Fruit fly (Drosophila melanogaster) whole organism, prepupa: ENCODE measurements around the gene CG12355.

Source experiments
- Blimp-1 ChIP-seq: fragments of 200-800 bp; sonication (Bioruptor generic); optimal IDR thresholded peaks from 3 replicates; lab custom pipeline; 2017; ENCODE audit warnings: missing biosample characterization, missing genetic modification characterization, mild to moderate bottlenecking, moderate library complexity, missing genetic modification reagents
- CG10631 ChIP-seq: fragments of 200-800 bp; sonication (Bioruptor generic); optimal IDR thresholded peaks from 2 replicates; lab custom pipeline; 2016; ENCODE audit warnings: missing biosample characterization, missing genetic modification characterization
- CG10669 ChIP-seq: fragments of 200-800 bp; sonication (Bioruptor generic); optimal IDR thresholded peaks from 3 replicates; lab custom pipeline; 2018; ENCODE audit warnings: missing biosample characterization, mild to moderate bottlenecking, missing genetic modification characterization, moderate library complexity
- CG11294 ChIP-seq: fragments of 200-800 bp; sonication (Bioruptor generic); IDR thresholded peaks from 2 replicates; pipeline ENCODE4 v1.3.6; 2022; ENCODE audit warnings: missing biosample characterization, missing genetic modification characterization
- CG11762 ChIP-seq: fragments of 200-800 bp; sonication (Bioruptor generic); optimal IDR thresholded peaks from 3 replicates; lab custom pipeline; 2016; ENCODE audit warnings: missing biosample characterization, missing genetic modification characterization; ENCODE audit not compliant: insufficient read depth
- CG15336 ChIP-seq: fragments of 200-800 bp; sonication (Bioruptor generic); IDR thresholded peaks from 2 replicates; pipeline ENCODE4 v1.3.6; 2022; ENCODE audit warnings: missing biosample characterization, missing genetic modification characterization
- CG3032 ChIP-seq: fragments of 200-800 bp; optimal IDR thresholded peaks from 2 replicates; lab custom pipeline; 2019; ENCODE audit warnings: missing biosample characterization, mild to moderate bottlenecking, missing genetic modification characterization, moderate library complexity
- CG31627 ChIP-seq: fragments of 200-800 bp; sonication (Bioruptor generic); optimal IDR thresholded peaks from 3 replicates; lab custom pipeline; 2016; ENCODE audit warnings: missing biosample characterization, missing genetic modification characterization
- CG3919 ChIP-seq: fragments of 200-800 bp; sonication (Bioruptor generic); optimal IDR thresholded peaks from 3 replicates; lab custom pipeline; 2016; ENCODE audit warnings: missing biosample characterization, missing genetic modification characterization
- CG4318 ChIP-seq: fragments of 200-800 bp; sonication (Bioruptor generic); optimal IDR thresholded peaks from 3 replicates; lab custom pipeline; 2017; ENCODE audit warnings: missing biosample characterization, mild to moderate bottlenecking, missing genetic modification characterization
- CG6276 ChIP-seq: fragments of 200-800 bp; sonication (Bioruptor generic); optimal IDR thresholded peaks from 2 replicates; lab custom pipeline; 2017; ENCODE audit warnings: missing biosample characterization, mild to moderate bottlenecking, missing genetic modification characterization
- CG6792 ChIP-seq: fragments of 200-800 bp; sonication (Bioruptor generic); optimal IDR thresholded peaks from 3 replicates; lab custom pipeline; 2016; ENCODE audit warnings: missing biosample characterization, missing genetic modification characterization
- CG6854 ChIP-seq: fragments of 200-800 bp; sonication (Bioruptor generic); optimal IDR thresholded peaks from 2 replicates; lab custom pipeline; 2017; ENCODE audit warnings: missing biosample characterization, mild to moderate bottlenecking, missing genetic modification characterization
- CG8119 ChIP-seq: fragments of 200-800 bp; sonication (Bioruptor generic); IDR thresholded peaks from 3 replicates; pipeline ENCODE4 v1.3.6; 2022; ENCODE audit warnings: missing biosample characterization, missing genetic modification characterization
- CG8319 ChIP-seq: fragments of 200-800 bp; sonication (Bioruptor generic); optimal IDR thresholded peaks from 3 replicates; lab custom pipeline; 2016; ENCODE audit warnings: missing biosample characterization, missing genetic modification characterization
- CG8632 ChIP-seq: fragments of 200-800 bp; sonication (Bioruptor generic); optimal IDR thresholded peaks from 3 replicates; lab custom pipeline; 2016; ENCODE audit warnings: missing biosample characterization, missing genetic modification characterization
- CG9139 ChIP-seq: fragments of 200-800 bp; sonication (Bioruptor generic); optimal IDR thresholded peaks from 3 replicates; lab custom pipeline; 2017; ENCODE audit warnings: missing biosample characterization, mild to moderate bottlenecking, missing genetic modification characterization
- Eip78C ChIP-seq: fragments of 200-800 bp; sonication (Bioruptor generic); peaks from one replicate; lab custom pipeline; 2016; ENCODE audit warnings: missing biosample characterization, missing genetic modification characterization
- Ets96B ChIP-seq: fragments of 200-800 bp; optimal IDR thresholded peaks from 2 replicates; lab custom pipeline; 2019; ENCODE audit warnings: missing biosample characterization, mild to moderate bottlenecking, missing genetic modification characterization, moderate library complexity
- Gug ChIP-seq: fragments of 200-800 bp; sonication (Bioruptor generic); IDR thresholded peaks from 2 replicates; pipeline ENCODE4 v1.3.6; 2022; ENCODE audit warnings: missing biosample characterization, missing genetic modification characterization
- Hr4 ChIP-seq: fragments of 200-800 bp; sonication (Bioruptor generic); optimal IDR thresholded peaks from 3 replicates; lab custom pipeline; 2016; ENCODE audit warnings: missing biosample characterization, missing genetic modification characterization
- Lpt ChIP-seq: fragments of 200-800 bp; sonication (Bioruptor generic); optimal IDR thresholded peaks from 3 replicates; lab custom pipeline; 2016; ENCODE audit warnings: missing biosample characterization, missing genetic modification characterization
- OdsH ChIP-seq: fragments of 200-800 bp; sonication (Bioruptor generic); optimal IDR thresholded peaks from 3 replicates; lab custom pipeline; 2016; ENCODE audit warnings: missing biosample characterization, missing genetic modification characterization
- Sox14 ChIP-seq: fragments of 200-800 bp; sonication (Bioruptor generic); optimal IDR thresholded peaks from 3 replicates; lab custom pipeline; 2016; ENCODE audit warnings: missing biosample characterization, missing genetic modification characterization
- Sox15 ChIP-seq: fragments of 200-800 bp; sonication (Bioruptor generic); optimal IDR thresholded peaks from 3 replicates; lab custom pipeline; 2016; ENCODE audit warnings: missing biosample characterization, missing genetic modification characterization
- cyc ChIP-seq: fragments of 200-800 bp; sonication (Bioruptor generic); optimal IDR thresholded peaks from 3 replicates; lab custom pipeline; 2016; ENCODE audit warnings: missing biosample characterization, missing genetic modification characterization
- dac ChIP-seq: fragments of 200-800 bp; sonication (Bioruptor generic); optimal IDR thresholded peaks from 2 replicates; lab custom pipeline; 2017; ENCODE audit warnings: missing biosample characterization, mild to moderate bottlenecking, missing genetic modification characterization
- eg ChIP-seq: fragments of 200-800 bp; sonication (Bioruptor generic); IDR thresholded peaks from 3 replicates; pipeline ENCODE4 v1.3.6; 2022; ENCODE audit warnings: missing biosample characterization, missing genetic modification characterization
- fd85E ChIP-seq: fragments of 200-800 bp; sonication (Bioruptor generic); optimal IDR thresholded peaks from 3 replicates; lab custom pipeline; 2016; ENCODE audit warnings: missing biosample characterization, missing genetic modification characterization
- fkh ChIP-seq: fragments of 200-800 bp; sonication (Bioruptor generic); optimal IDR thresholded peaks from 3 replicates; lab custom pipeline; 2017; ENCODE audit warnings: missing biosample characterization, mild to moderate bottlenecking, missing genetic modification characterization, moderate library complexity
- spab ChIP-seq: fragments of 200-800 bp; sonication (Bioruptor generic); optimal IDR thresholded peaks from 2 replicates; lab custom pipeline; 2017; ENCODE audit warnings: missing biosample characterization, mild to moderate bottlenecking, missing genetic modification characterization, missing genetic modification reagents
- topi ChIP-seq: fragments of 200-800 bp; sonication (Bioruptor generic); optimal IDR thresholded peaks from 3 replicates; lab custom pipeline; 2016; ENCODE audit warnings: missing biosample characterization, missing genetic modification characterization
- vri ChIP-seq: fragments of 200-800 bp; sonication (Bioruptor generic); optimal IDR thresholded peaks from 3 replicates; lab custom pipeline; 2016; ENCODE audit warnings: missing biosample characterization, mild to moderate bottlenecking, missing genetic modification characterization

Gene CG12355

dm6 chr3L:15544455-15545415, 49.4 kb upstream of the CG12355 start (continued):
- TF ChIP-seq CG10631 (GFP tag; lab: Kevin White, UChicago) (peak; percentile 44), dac (no peak), Blimp-1 (GFP tag; lab: Kevin White, UChicago) (peak; percentile 36)
- TF ChIP-seq, all 60 proteins: peak for 29

dm6 chr3L:15543467-15543866, 48.1 kb upstream of the CG12355 start:
- TF ChIP-seq spab (GFP tag; lab: Kevin White, UChicago), result no peak
- TF ChIP-seq Sox15, result no peak
- no peak for TF ChIP-seq CG6854 (GFP tag; lab: Kevin White, UChicago)
- no peak for TF ChIP-seq Gug (GFP tag; lab: Robert Waterston, UW)
- TF ChIP-seq CG10669, result no peak
- TF ChIP-seq CG8119, result 0 out of 3 replicates have a peak, but pooled peaks have one; percentile 40
- TF ChIP-seq fkh (GFP tag; lab: Kevin White, UChicago), result no peak
- TF ChIP-seq Eip78C (GFP tag; lab: Kevin White, UChicago), result peak; percentile 53
- peak; percentile 24 for TF ChIP-seq vri
- no peak for TF ChIP-seq CG6276 (GFP tag; lab: Kevin White, UChicago)
- peak; percentile 27; the same call in 1 of the 2 replicates for TF ChIP-seq CG15336

- no peak for TF ChIP-seq dac
- peak; percentile 55 for TF ChIP-seq Blimp-1 (GFP tag; lab: Kevin White, UChicago)
- no peak for TF ChIP-seq CG8319 (GFP tag; lab: Kevin White, UChicago)
- TF ChIP-seq OdsH (GFP tag; lab: Kevin White, UChicago), result no peak
- no peak for TF ChIP-seq eg
- no peak for TF ChIP-seq Hr4
- no peak for TF ChIP-seq CG9139
- no peak for TF ChIP-seq CG11762
- TF ChIP-seq CG31627 (GFP tag; lab: Kevin White, UChicago), result no peak
Measured at dm6 chr3L:15543049-15543448, 47.7 kb upstream of the CG12355 start.

- no peak for TF ChIP-seq vri
- TF ChIP-seq CG11294 (GFP tag; lab: Robert Waterston, UW), result no peak
- TF ChIP-seq Sox15, result no peak
- no peak for TF ChIP-seq CG3032 (tag; lab: Kevin White, UChicago)
- no peak for TF ChIP-seq CG4318 (GFP tag; lab: Kevin White, UChicago)
- TF ChIP-seq CG3919, result no peak
- TF ChIP-seq cyc (GFP tag; lab: Kevin White, UChicago), result no peak
- TF ChIP-seq topi (GFP tag; lab: Kevin White, UChicago), result no peak
- no peak for TF ChIP-seq CG10631 (GFP tag; lab: Kevin White, UChicago)
- no peak for TF ChIP-seq CG10669
- TF ChIP-seq CG8319 (GFP tag; lab: Kevin White, UChicago), result no peak
- no peak for TF ChIP-seq CG9139
- no peak for TF ChIP-seq Sox14 (GFP tag; lab: Kevin White, UChicago)
- no peak for TF ChIP-seq spab (GFP tag; lab: Kevin White, UChicago)
- no peak for TF ChIP-seq CG6792 (GFP tag; lab: Kevin White, UChicago)
- TF ChIP-seq Gug (GFP tag; lab: Robert Waterston, UW), result no peak
- TF ChIP-seq Lpt, result no peak
- TF ChIP-seq fd85E (GFP tag; lab: Kevin White, UChicago), result no peak
- no peak for TF ChIP-seq Blimp-1 (GFP tag; lab: Kevin White, UChicago)
- TF ChIP-seq CG8632 (GFP tag; lab: Kevin White, UChicago), result no peak
- TF ChIP-seq, all 60 proteins: peak for 0
Measured at dm6 chr3L:15541281-15541680, 45.9 kb upstream of the CG12355 start.

- TF ChIP-seq Ets96B (tag; lab: Kevin White, UChicago) (no peak), CG3032 (tag; lab: Kevin White, UChicago) (no peak), CG11294 (GFP tag; lab: Robert Waterston, UW) (no peak), Eip78C (GFP tag; lab: Kevin White, UChicago) (peak; percentile 63), CG8119 (peak; percentile 64; the same call in 2 of the 3 replicates), eg (peak; percentile 41; the same call in 1 of the 3 replicates), CG6276 (GFP tag; lab: Kevin White, UChicago) (peak; percentile 42)
- TF ChIP-seq, all 60 proteins: peak for 4
Measured at dm6 chr3L:15540682-15541081, 45.3 kb upstream of the CG12355 start.
